Worm (Caenorhabditis elegans) whole organism, L1 larva: ENCODE measurements around the gene F44A2.3.

Source experiments
- F16B12.6 ChIP-seq: fragments of 150-350 bp; optimal IDR thresholded peaks from 2 replicates; lab custom pipeline; 2014; ENCODE audit warnings: missing biosample characterization, missing genetic modification characterization
- Y116A8C.19 ChIP-seq: sonication (generic microtip); optimal IDR thresholded peaks from 2 replicates; lab custom pipeline; 2016; ENCODE audit warnings: missing compliant biosample characterization, missing genetic modification characterization, borderline replicate concordance
- aly-2 ChIP-seq: fragments of 150-350 bp; optimal IDR thresholded peaks from 2 replicates; lab custom pipeline; 2014; ENCODE audit warnings: missing biosample characterization, missing genetic modification characterization
- ceh-63 ChIP-seq: fragments of 200-800 bp; sonication (Bioruptor generic); optimal IDR thresholded peaks from 2 replicates; lab custom pipeline; 2018; ENCODE audit warnings: mild to moderate bottlenecking, missing genetic modification characterization, missing compliant biosample characterization
- ceh-8 ChIP-seq: fragments of 200-800 bp; sonication (Bioruptor generic); optimal IDR thresholded peaks from 2 replicates; lab custom pipeline; 2018; ENCODE audit warnings: mild to moderate bottlenecking, missing genetic modification characterization, moderate library complexity, missing compliant biosample characterization
- ceh-88 ChIP-seq: fragments of 200-800 bp; sonication (Bioruptor generic); IDR thresholded peaks from 2 replicates; pipeline ENCODE4 v1.3.6; 2022; ENCODE audit warnings: missing genetic modification characterization, missing compliant biosample characterization
- ceh-90 ChIP-seq: sonication (generic microtip); optimal IDR thresholded peaks from 2 replicates; lab custom pipeline; 2016; ENCODE audit warnings: missing genetic modification characterization, missing compliant biosample characterization
- dsc-1 ChIP-seq: sonication (generic microtip); optimal IDR thresholded peaks from 2 replicates; lab custom pipeline; 2016; ENCODE audit warnings: mild to moderate bottlenecking, missing genetic modification characterization, missing compliant biosample characterization
- efl-1 ChIP-seq, 4 experiments: fragments of 150-350 bp; optimal IDR thresholded peaks in 3 of 4; peaks in 1 of 4; 1 replicate in 1 of 4; 2 replicates in 3 of 4; lab custom pipeline; 2014; ENCODE audit warnings: missing biosample characterization in 2 of 4, missing genetic modification characterization in 2 of 4, missing genetic modification reagents in 2 of 4
- egl-27 ChIP-seq, 2 experiments: fragments of 150-350 bp in 1 of 2; sonication (generic microtip); optimal IDR thresholded peaks; 3 replicates each; lab custom pipeline; 2017 to 2018; ENCODE audit warnings: missing biosample characterization in 2 of 2, missing genetic modification characterization in 2 of 2, missing genetic modification reagents in 2 of 2
- elt-2 ChIP-seq: sonication (generic microtip); optimal IDR thresholded peaks from 2 replicates; lab custom pipeline; 2016; ENCODE audit warnings: missing genetic modification characterization, mild to moderate bottlenecking, inconsistent platforms, missing compliant biosample characterization, missing genetic modification reagents
- elt-3 ChIP-seq, 6 experiments: fragments of 150-350 bp in 1 of 6; sonication (generic microtip); optimal IDR thresholded peaks; 2 replicates each; lab custom pipeline; 2017 to 2018; ENCODE audit warnings: missing biosample characterization in 6 of 6, missing genetic modification characterization in 6 of 6, inconsistent platforms in 1 of 6
- fkh-10 ChIP-seq: sonication (generic microtip); optimal IDR thresholded peaks from 2 replicates; lab custom pipeline; 2017; ENCODE audit warnings: missing biosample characterization, missing genetic modification reagents, missing genetic modification characterization
- fkh-4 ChIP-seq: sonication (generic microtip); optimal IDR thresholded peaks from 2 replicates; lab custom pipeline; 2016; ENCODE audit warnings: missing compliant biosample characterization, missing genetic modification characterization, borderline replicate concordance
- fkh-8 ChIP-seq: sonication (generic microtip); optimal IDR thresholded peaks from 2 replicates; lab custom pipeline; 2016; ENCODE audit warnings: mild to moderate bottlenecking, missing genetic modification characterization, missing compliant biosample characterization
- hlh-4 ChIP-seq: sonication (generic microtip); optimal IDR thresholded peaks from 2 replicates; lab custom pipeline; 2016; ENCODE audit warnings: mild to moderate bottlenecking, missing genetic modification characterization, missing compliant biosample characterization
- hpl-2 ChIP-seq: fragments of 150-350 bp; optimal IDR thresholded peaks from 2 replicates; lab custom pipeline; 2014; ENCODE audit warnings: missing biosample characterization, missing genetic modification reagents, missing genetic modification characterization
- isw-1 ChIP-seq: fragments of 200-800 bp; sonication (Bioruptor generic); IDR thresholded peaks from 2 replicates; pipeline ENCODE4 v1.3.6; 2022; ENCODE audit warnings: missing genetic modification characterization, missing compliant biosample characterization
- jun-1 ChIP-seq: fragments of 150-350 bp; optimal IDR thresholded peaks from 2 replicates; lab custom pipeline; 2014; ENCODE audit warnings: missing biosample characterization, missing genetic modification reagents, missing genetic modification characterization
- lin-14 ChIP-seq: fragments of 200-800 bp; sonication (Bioruptor generic); optimal IDR thresholded peaks from 2 replicates; lab custom pipeline; 2018; ENCODE audit warnings: mild to moderate bottlenecking, missing genetic modification characterization, moderate library complexity, missing compliant biosample characterization
- mab-9 ChIP-seq: fragments of 200-800 bp; sonication (Bioruptor generic); IDR thresholded peaks from 2 replicates; pipeline ENCODE4 v1.3.6; 2022; ENCODE audit warnings: missing genetic modification reagents, missing genetic modification characterization, missing compliant biosample characterization
- mdl-1 ChIP-seq, 2 experiments: fragments of 150-350 bp; optimal IDR thresholded peaks; 2 replicates each; lab custom pipeline; 2014 to 2017; ENCODE audit warnings: missing biosample characterization in 2 of 2, missing genetic modification characterization in 2 of 2, inconsistent platforms in 1 of 2
- mef-2 ChIP-seq: fragments of 150-350 bp; optimal IDR thresholded peaks from 2 replicates; lab custom pipeline; 2014; ENCODE audit warnings: missing biosample characterization, missing genetic modification characterization
- mep-1 ChIP-seq: fragments of 150-350 bp; optimal IDR thresholded peaks from 2 replicates; lab custom pipeline; 2014; ENCODE audit warnings: missing biosample characterization, missing genetic modification characterization
- nhr-19 ChIP-seq: fragments of 200-800 bp; sonication (Bioruptor generic); conservative IDR thresholded peaks from 2 replicates; pipeline ENCODE4 v1.3.6; 2022; ENCODE audit warnings: missing genetic modification characterization, missing compliant biosample characterization
- nhr-20 ChIP-seq: sonication (generic microtip); optimal IDR thresholded peaks from 2 replicates; lab custom pipeline; 2016; ENCODE audit warnings: mild to moderate bottlenecking, missing genetic modification characterization, missing compliant biosample characterization
- nhr-28 ChIP-seq: fragments of 150-350 bp; optimal IDR thresholded peaks from 2 replicates; lab custom pipeline; 2014; ENCODE audit warnings: missing biosample characterization, missing genetic modification characterization
- nhr-71 ChIP-seq: sonication (generic microtip); optimal IDR thresholded peaks from 2 replicates; lab custom pipeline; 2016; ENCODE audit warnings: mild to moderate bottlenecking, missing genetic modification characterization, moderate library complexity, missing compliant biosample characterization
- nhr-77 ChIP-seq: fragments of 150-350 bp; optimal IDR thresholded peaks from 2 replicates; lab custom pipeline; 2014; ENCODE audit warnings: missing biosample characterization, missing genetic modification characterization
- nhr-85 ChIP-seq: sonication (generic microtip); peaks from one replicate; lab custom pipeline; 2016; ENCODE audit warnings: missing genetic modification characterization, inconsistent platforms, missing compliant biosample characterization
- nhr-90 ChIP-seq: sonication (generic microtip); optimal IDR thresholded peaks from 2 replicates; lab custom pipeline; 2016; ENCODE audit warnings: mild to moderate bottlenecking, missing genetic modification characterization, missing compliant biosample characterization; ENCODE audit not compliant: poor library complexity
- pag-3 ChIP-seq: sonication (generic microtip); optimal IDR thresholded peaks from 2 replicates; lab custom pipeline; 2017; ENCODE audit warnings: missing genetic modification characterization, mild to moderate bottlenecking, missing compliant biosample characterization, antibody characterized with exemption, borderline replicate concordance; ENCODE audit not compliant: insufficient read depth
- pax-3 ChIP-seq: fragments of 200-800 bp; sonication (Bioruptor generic); optimal IDR thresholded peaks from 2 replicates; lab custom pipeline; 2018; ENCODE audit warnings: mild to moderate bottlenecking, missing genetic modification characterization, moderate library complexity, missing compliant biosample characterization
- skn-1 ChIP-seq: fragments of 150-350 bp; optimal IDR thresholded peaks from 2 replicates; lab custom pipeline; 2014; ENCODE audit warnings: missing biosample characterization, missing genetic modification characterization
- snpc-4 ChIP-seq: fragments of 150-350 bp; optimal IDR thresholded peaks from 2 replicates; lab custom pipeline; 2014; ENCODE audit warnings: missing biosample characterization, missing genetic modification characterization
- snu-23 ChIP-seq: sonication (generic microtip); optimal IDR thresholded peaks from 2 replicates; lab custom pipeline; 2016; ENCODE audit warnings: missing genetic modification characterization, missing compliant biosample characterization
- swsn-7 ChIP-seq: sonication (generic microtip); optimal IDR thresholded peaks from 2 replicates; lab custom pipeline; 2016; ENCODE audit warnings: missing genetic modification characterization, missing compliant biosample characterization
- tbx-2 ChIP-seq: sonication (generic microtip); optimal IDR thresholded peaks from 2 replicates; lab custom pipeline; 2016; ENCODE audit warnings: missing genetic modification characterization, missing compliant biosample characterization
- unc-30 ChIP-seq: sonication (generic microtip); optimal IDR thresholded peaks from 2 replicates; lab custom pipeline; 2017; ENCODE audit warnings: missing biosample characterization, missing genetic modification characterization
- unc-62 ChIP-seq: fragments of 150-350 bp; optimal IDR thresholded peaks from 2 replicates; lab custom pipeline; 2014; ENCODE audit warnings: missing biosample characterization, missing genetic modification reagents, missing genetic modification characterization
- zip-4 ChIP-seq: fragments of 200-800 bp; sonication (Bioruptor generic); optimal IDR thresholded peaks from 2 replicates; lab custom pipeline; 2018; ENCODE audit warnings: mild to moderate bottlenecking, missing genetic modification characterization, moderate library complexity, missing compliant biosample characterization
- ztf-11 ChIP-seq, 2 experiments: sonication (generic microtip); optimal IDR thresholded peaks; 2 replicates each; lab custom pipeline; 2016 to 2017; ENCODE audit warnings: missing genetic modification characterization in 2 of 2, missing biosample characterization in 1 of 2, missing compliant biosample characterization in 1 of 2
- ztf-4 ChIP-seq: fragments of 150-350 bp; optimal IDR thresholded peaks from 2 replicates; lab custom pipeline; 2014; ENCODE audit warnings: missing biosample characterization, missing genetic modification characterization

Gene F44A2.3

ce11 chrV:9303026-9303425 is 2.2 kb upstream of the F44A2.3 start, which contains the start of gene nhr-39:
Gene nhr-39 (plus strand): TSS chrV:9303326.
- TF ChIP-seq mep-1 (tag; lab: Kevin White, UChicago), result no peak
- no peak for TF ChIP-seq ceh-88 (GFP tag; lab: Robert Waterston, UW)
- TF ChIP-seq nhr-90 (tag; lab: Kevin White, UChicago), result no peak
- TF ChIP-seq nhr-85 (tag; lab: Kevin White, UChicago), result no peak
- no peak for TF ChIP-seq ceh-8 (GFP tag; lab: Kevin White, UChicago)
- TF ChIP-seq isw-1 (GFP tag; lab: Robert Waterston, UW), result no peak
- TF ChIP-seq pax-3 (tag; lab: Kevin White, UChicago), result no peak
- TF ChIP-seq, all 84 proteins: peak for 0

ce11 chrV:9312377-9312776 is 7.2 kb downstream of the F44A2.3 start:
- TF ChIP-seq lin-14 (GFP tag; lab: Kevin White, UChicago) (peak; percentile 24), fkh-10 (peak; percentile 85), jun-1 (tag; lab: Kevin White, UChicago) (no peak), efl-1 (optimal IDR thresholded peaks at IDR 0.05; lab: Kevin White, UChicago) (no peak), efl-1 (GFP tag; optimal IDR thresholded peaks at IDR 0.05 in 1 of 2; lab: Kevin White, UChicago) (peak in 1 of 2 experiments; percentile 59)

- TF ChIP-seq hpl-2 (GFP tag; lab: Kevin White, UChicago) (no peak), jun-1 (tag; lab: Kevin White, UChicago) (no peak), mab-9 (GFP tag; lab: Robert Waterston, UW) (no peak), ceh-63 (GFP tag; lab: Kevin White, UChicago) (no peak), snpc-4 (tag; lab: Kevin White, UChicago) (no peak), F16B12.6 (tag; lab: Kevin White, UChicago) (no peak), aly-2 (no peak), elt-3 (tag; optimal IDR thresholded peaks at IDR 0.05; lab: Kevin White, UChicago) (no peak)
- TF ChIP-seq, all 84 proteins: peak for 0
These were observed 9.2 kb downstream of the F44A2.3 start for ce11 chrV:9314408-9314807.

- no peak for TF ChIP-seq unc-62 (GFP tag; lab: Kevin White, UChicago)
- TF ChIP-seq fkh-10, result peak; percentile 80
- no peak for TF ChIP-seq Y116A8C.19 (tag; lab: Kevin White, UChicago)
- peak; percentile 29 for TF ChIP-seq lin-14 (GFP tag; lab: Kevin White, UChicago)
- TF ChIP-seq dsc-1 (tag; lab: Kevin White, UChicago), result no peak
These were observed 11.8 kb downstream of the F44A2.3 start for ce11 chrV:9316970-9317369.

ce11 chrV:9318046-9318445 is 12.8 kb downstream of the F44A2.3 start, which contains the start of gene kvs-3:
Gene kvs-3 (plus strand): TSS chrV:9318311.
- TF ChIP-seq snu-23 (GFP tag; lab: Kevin White, UChicago) (peak; percentile 54), swsn-7 (tag; lab: Kevin White, UChicago) (peak; percentile 30), lin-14 (GFP tag; lab: Kevin White, UChicago) (peak; percentile 34), pag-3 (tag; lab: Kevin White, UChicago) (no peak), ceh-90 (tag; lab: Kevin White, UChicago) (no peak), nhr-20 (peak; percentile 50), nhr-28 (tag; lab: Kevin White, UChicago) (no peak), ceh-8 (GFP tag; lab: Kevin White, UChicago) (peak; percentile 24), nhr-19 (GFP tag; lab: Robert Waterston, UW) (peak; percentile 58), elt-2 (peak; percentile 47), dsc-1 (tag; lab: Kevin White, UChicago) (peak; percentile 36), egl-27 (tag; optimal IDR thresholded peaks at IDR 0.05; lab: Kevin White, UChicago) (no peak), mef-2 (tag; lab: Kevin White, UChicago) (no peak), fkh-8 (no peak), ztf-4 (peak; percentile 6), aly-2 (no peak), unc-30 (tag; lab: Kevin White, UChicago) (no peak), tbx-2 (peak; percentile 30), hlh-4 (tag; lab: Kevin White, UChicago) (no peak), ztf-11 (tag; optimal IDR thresholded peaks at IDR 0.05; lab: Kevin White, UChicago) (peak in 1 of 2 experiments; percentile 29), skn-1 (tag; lab: Kevin White, UChicago) (peak; percentile 39), mdl-1 (tag; optimal IDR thresholded peaks at IDR 0.05; lab: Kevin White, UChicago) (peak in 1 of 2 experiments; percentile 51), fkh-4 (tag; lab: Kevin White, UChicago) (no peak), zip-4 (no peak), nhr-71 (tag; lab: Kevin White, UChicago) (peak; percentile 59), nhr-77 (tag; lab: Kevin White, UChicago) (peak; percentile 8)
